Fruit fly (Drosophila melanogaster): ENCODE measurements around the gene mus201.

The mus201 gene

DNA sequence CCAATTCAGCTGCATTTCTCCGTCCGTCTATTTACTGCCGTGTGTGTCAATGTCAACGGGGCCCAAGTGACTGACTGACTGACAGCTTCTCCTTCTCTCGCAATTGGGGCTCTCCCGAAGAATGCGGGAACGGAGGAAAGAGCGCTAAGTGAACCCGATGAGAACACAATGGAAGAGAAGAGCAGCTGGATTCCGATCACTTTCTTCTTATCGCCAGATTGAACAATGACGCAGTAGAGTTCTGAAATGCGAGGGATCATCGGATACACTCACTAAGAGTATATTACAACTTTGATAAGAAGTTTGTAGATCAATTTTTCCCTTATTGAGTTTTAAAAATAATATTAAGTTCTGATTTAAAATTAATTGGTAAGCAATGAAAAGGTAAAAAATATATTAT, 26.4 kb upstream of the mus201 start, which contains the start of gene Naglu:
Gene Naglu (minus strand): TSS at position 339 of the 400 bp plus-strand sequence.
- no peak for TF ChIP-seq usp (GFP tag; optimal IDR thresholded peaks at IDR 0.05)
- no peak for TF ChIP-seq psq (optimal IDR thresholded peaks at IDR 0.05)
- TF ChIP-seq pan (optimal IDR thresholded peaks at IDR 0.05) = no peak
- no peak for TF ChIP-seq CG8478 (optimal IDR thresholded peaks at IDR 0.05)
- TF ChIP-seq Dll (optimal IDR thresholded peaks at IDR 0.05) = no peak
- no peak for TF ChIP-seq EcR (GFP tag; optimal IDR thresholded peaks at IDR 0.05)

- no peak for TF ChIP-seq Dll (optimal IDR thresholded peaks at IDR 0.05)
- no peak for TF ChIP-seq pan (optimal IDR thresholded peaks at IDR 0.05)
- no peak for TF ChIP-seq usp (GFP tag; optimal IDR thresholded peaks at IDR 0.05)
- TF ChIP-seq psq (optimal IDR thresholded peaks at IDR 0.05) = no peak
- no peak for TF ChIP-seq CG8478 (optimal IDR thresholded peaks at IDR 0.05)
- no peak for TF ChIP-seq EcR (GFP tag; optimal IDR thresholded peaks at IDR 0.05)
These were observed 22.8 kb upstream of the mus201 start, which contains the start of the genes CG13398 and Akap200 for dm6 chr2L:8414887-8415883. CG13398 (minus strand) TSS chr2L:8415256. Akap200 (plus strand) TSS chr2L:8415690.

dm6 chr2L:8416350-8417046, 21.5 kb upstream of the mus201 start:
- peak; percentile 53 for TF ChIP-seq Dll (optimal IDR thresholded peaks at IDR 0.05)
- no peak for TF ChIP-seq pan (optimal IDR thresholded peaks at IDR 0.05)

dm6 chr2L:8417562-8417961, 20.4 kb upstream of the mus201 start:
- TF ChIP-seq CG8478 (optimal IDR thresholded peaks at IDR 0.05) (no peak), Dll (optimal IDR thresholded peaks at IDR 0.05) (no peak), pan (optimal IDR thresholded peaks at IDR 0.05) (no peak), EcR (GFP tag; optimal IDR thresholded peaks at IDR 0.05) (no peak), psq (optimal IDR thresholded peaks at IDR 0.05) (no peak), usp (GFP tag; optimal IDR thresholded peaks at IDR 0.05) (no peak)

dm6 chr2L:8418113-8418885, 19.7 kb upstream of the mus201 start:
- TF ChIP-seq CG8478 (optimal IDR thresholded peaks at IDR 0.05) (no peak), pan (optimal IDR thresholded peaks at IDR 0.05) (no peak), psq (optimal IDR thresholded peaks at IDR 0.05) (no peak)

- TF ChIP-seq EcR (GFP tag; optimal IDR thresholded peaks at IDR 0.05) (peak in 1 of 2 experiments; percentile 51), psq (optimal IDR thresholded peaks at IDR 0.05) (no peak)
These were observed 18.5 kb upstream of the mus201 start for dm6 chr2L:8419382-8419940.

DNA sequence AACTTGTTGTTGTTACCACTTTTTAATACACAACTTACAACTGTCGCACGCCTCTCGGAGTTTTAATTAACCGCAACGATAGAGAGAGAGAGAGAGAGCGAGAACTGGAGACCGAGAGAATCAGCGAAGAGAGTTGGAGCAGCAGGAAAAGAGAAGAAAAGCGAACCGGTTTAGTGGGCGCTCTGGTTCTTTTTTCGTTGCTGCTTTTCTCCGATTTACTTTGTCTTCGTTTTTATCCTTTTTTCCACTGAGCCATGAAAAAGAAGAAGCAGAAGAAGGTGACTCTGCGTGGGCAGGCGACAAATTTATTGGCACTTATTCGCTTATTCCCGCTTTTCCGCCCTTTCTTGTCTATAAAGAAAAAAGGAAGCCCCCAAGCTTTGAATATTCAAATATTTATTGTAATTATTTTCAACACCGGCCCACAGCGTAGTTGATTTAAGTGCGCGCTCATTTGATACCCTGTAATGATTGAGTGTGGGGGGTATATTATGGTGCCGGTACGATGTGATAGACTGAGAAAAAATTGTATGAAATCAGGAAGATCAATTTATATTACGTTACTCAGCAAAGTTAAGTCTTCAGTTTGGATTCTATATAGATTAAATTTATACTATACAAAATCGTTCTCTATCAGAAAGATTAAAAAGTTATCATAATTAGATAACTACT, 17.6 kb upstream of the mus201 start:
- TF ChIP-seq usp (GFP tag; optimal IDR thresholded peaks at IDR 0.05) (no peak), pan (optimal IDR thresholded peaks at IDR 0.05) (peak; percentile 58), CG8478 (optimal IDR thresholded peaks at IDR 0.05) (no peak)

DNA sequence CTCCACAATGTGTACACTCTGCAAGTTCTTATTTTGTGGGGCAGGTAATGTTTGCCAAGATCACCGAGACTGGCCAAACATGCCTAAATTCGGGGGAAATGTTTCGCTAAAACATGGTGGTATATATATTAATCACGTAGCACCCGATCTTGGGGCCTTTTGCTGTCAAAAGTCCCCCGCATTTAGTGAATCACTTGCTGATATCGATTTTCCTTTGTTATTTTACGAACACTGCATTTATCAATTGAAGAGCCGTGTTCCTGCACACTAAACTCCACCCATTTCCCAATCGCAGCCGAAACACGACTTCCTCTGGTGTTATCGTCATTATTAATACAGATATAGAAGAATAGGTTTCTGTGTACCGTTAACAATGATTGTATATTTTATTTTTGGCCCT, 16.3 kb upstream of the mus201 start:
- TF ChIP-seq psq (optimal IDR thresholded peaks at IDR 0.05) (no peak), CG8478 (optimal IDR thresholded peaks at IDR 0.05) (no peak), pan (optimal IDR thresholded peaks at IDR 0.05) (no peak), EcR (GFP tag; optimal IDR thresholded peaks at IDR 0.05) (no peak), Dll (optimal IDR thresholded peaks at IDR 0.05) (no peak), usp (GFP tag; optimal IDR thresholded peaks at IDR 0.05) (no peak)

dm6 chr2L:8423047-8423446, 14.9 kb upstream of the mus201 start:
- TF ChIP-seq CG8478 (optimal IDR thresholded peaks at IDR 0.05) (no peak), pan (optimal IDR thresholded peaks at IDR 0.05) (no peak), psq (optimal IDR thresholded peaks at IDR 0.05) (no peak), usp (GFP tag; optimal IDR thresholded peaks at IDR 0.05) (no peak), EcR (GFP tag; optimal IDR thresholded peaks at IDR 0.05) (no peak), Dll (optimal IDR thresholded peaks at IDR 0.05) (no peak)

DNA sequence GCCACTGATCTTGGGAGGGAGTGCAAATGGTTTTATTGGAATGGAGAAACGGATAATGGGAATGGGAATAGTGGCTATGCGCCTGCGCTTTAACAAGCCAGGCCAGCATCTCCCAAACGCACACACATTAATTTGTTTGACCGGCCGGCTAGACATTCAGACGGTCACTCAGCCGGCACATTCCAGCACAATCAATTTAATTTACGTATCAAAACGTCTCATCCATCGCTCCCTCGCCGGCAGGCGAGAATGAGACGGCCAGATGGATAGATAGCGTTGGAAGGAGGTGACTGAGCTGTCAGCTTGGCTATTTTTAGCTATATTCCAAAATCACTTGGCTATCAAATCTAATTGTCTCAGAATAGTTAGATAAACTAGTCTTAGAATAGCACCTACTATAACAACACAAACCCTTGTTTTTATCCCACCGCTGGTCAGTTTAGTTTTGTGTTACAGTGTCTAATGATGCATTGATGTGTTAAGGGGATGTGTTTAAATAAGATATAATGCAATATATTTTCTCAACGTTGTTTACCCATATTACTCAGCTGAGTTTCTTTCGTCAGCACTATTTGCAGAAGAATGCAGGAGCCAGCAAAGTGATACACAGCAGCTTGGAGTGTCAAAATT, 14.4 kb upstream of the mus201 start:
- no peak for TF ChIP-seq usp (GFP tag; optimal IDR thresholded peaks at IDR 0.05)
- no peak for TF ChIP-seq pan (optimal IDR thresholded peaks at IDR 0.05)
- no peak for TF ChIP-seq Dll (optimal IDR thresholded peaks at IDR 0.05)
- no peak for TF ChIP-seq psq (optimal IDR thresholded peaks at IDR 0.05)

dm6 chr2L:8424090-8424470, 13.9 kb upstream of the mus201 start:
- TF ChIP-seq psq (optimal IDR thresholded peaks at IDR 0.05) = no peak
- TF ChIP-seq CG8478 (optimal IDR thresholded peaks at IDR 0.05) = no peak
- TF ChIP-seq EcR (GFP tag; optimal IDR thresholded peaks at IDR 0.05) = peak in 1 of 2 experiments; percentile 1
- no peak for TF ChIP-seq usp (GFP tag; optimal IDR thresholded peaks at IDR 0.05)
- no peak for TF ChIP-seq Dll (optimal IDR thresholded peaks at IDR 0.05)
